Worm (Caenorhabditis elegans) whole organism, L4/young adult: Measurements from ENCODE around the gene folt-1.

Experiments used
- dao-5 ChIP-seq: sonication (generic microtip); optimal IDR thresholded peaks from 2 replicates; lab custom pipeline; 2016; ENCODE audit warnings: missing genotype, missing genetic modification characterization, moderate library complexity, missing compliant biosample characterization
- him-1 ChIP-seq: sonication (generic microtip); optimal IDR thresholded peaks from 2 replicates; lab custom pipeline; 2016; ENCODE audit warnings: missing genotype, missing genetic modification reagents, missing genetic modification characterization, missing compliant biosample characterization

- TF ChIP-seq him-1 (tag; lab: Kevin White, UChicago) (no peak), dao-5 (tag; lab: Kevin White, UChicago) (no peak)
Observed at ce11 chrV:11140326-11140725, 953 bp upstream of the folt-1 start.
